Fruit fly (Drosophila melanogaster): ENCODE data around the gene ncd.

Gene ncd

DNA sequence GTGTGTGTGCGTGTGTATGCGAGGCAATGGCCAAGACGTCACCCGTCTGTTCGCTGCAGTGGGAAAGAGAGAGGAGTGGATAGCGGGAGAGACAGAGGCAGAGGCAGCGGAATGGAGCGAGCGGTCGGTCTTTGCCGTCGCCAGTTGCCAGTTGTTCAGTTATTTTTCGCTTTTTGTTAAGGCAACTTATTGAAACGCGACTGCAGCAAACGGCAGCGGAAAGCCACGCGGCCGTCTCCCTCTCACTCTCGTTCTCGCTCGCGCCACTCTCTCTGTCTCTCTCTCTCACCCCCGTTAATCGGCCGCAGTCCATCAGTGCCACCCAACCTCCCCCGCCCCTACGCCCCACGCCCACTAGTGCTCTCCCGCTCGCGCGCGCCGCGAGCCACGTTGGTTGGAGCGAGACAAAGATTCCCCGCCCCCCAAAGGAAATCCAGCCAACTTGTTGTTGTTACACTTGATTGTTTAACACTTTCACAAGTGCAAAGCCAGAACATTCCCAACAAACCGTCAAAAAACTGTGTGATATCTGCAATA, 34.1 kb downstream of the ncd start (continued):
- TF ChIP-seq CG17829 (tag; optimal IDR thresholded peaks at IDR 0.05): no peak
- TF ChIP-seq cas (GFP tag; IDR thresholded peaks at IDR 0.05): 0 out of 2 replicates have a peak, but pooled peaks have one; percentile 25
- no peak for TF ChIP-seq D (optimal IDR thresholded peaks at IDR 0.05)
- TF ChIP-seq D (GFP tag; optimal IDR thresholded peaks at IDR 0.05): peak; percentile 8
- TF ChIP-seq CG5953 (GFP tag; IDR thresholded peaks at IDR 0.05): no peak
- TF ChIP-seq CG6175 (GFP tag; IDR thresholded peaks at IDR 0.05): peak; percentile 84; the same call in 2 of the 3 replicates
- peak; percentile 5; the same call in 1 of the 2 replicates for TF ChIP-seq CG14014 (GFP tag; IDR thresholded peaks at IDR 0.05)
- TF ChIP-seq CG12104 (GFP tag; optimal IDR thresholded peaks at IDR 0.05): no peak
- TF ChIP-seq stc (GFP tag; IDR thresholded peaks at IDR 0.05): peak; percentile 31; the same call in 1 of the 2 replicates
- peak; percentile 11 for TF ChIP-seq B-H2 (GFP tag; optimal IDR thresholded peaks at IDR 0.05)
- peak; percentile 98 for TF ChIP-seq CG3065 (GFP tag; optimal IDR thresholded peaks at IDR 0.05)
- TF ChIP-seq wdn (GFP tag; IDR thresholded peaks at IDR 0.05): 0 out of 2 replicates have a peak, but pooled peaks have one; percentile 18
- no peak for TF ChIP-seq sqz (GFP tag; optimal IDR thresholded peaks at IDR 0.05)

dm6 chr3R:29772090-29772794, 34.7 kb downstream of the ncd start:
- TF ChIP-seq Ptx1 (GFP tag; IDR thresholded peaks at IDR 0.05) (0 out of 2 replicates have a peak, but pooled peaks have one; percentile 20), CG13296 (GFP tag; optimal IDR thresholded peaks at IDR 0.05) (no peak), H2.0 (GFP tag; IDR thresholded peaks at IDR 0.05) (peak; percentile 35; the same call in 1 of the 2 replicates), dati (GFP tag; IDR thresholded peaks at IDR 0.05) (no peak), ara (GFP tag; IDR thresholded peaks at IDR 0.05) (no peak), CG15514 (GFP tag; optimal IDR thresholded peaks at IDR 0.05) (peak; percentile 98), crol (GFP tag; IDR thresholded peaks at IDR 0.05) (no peak), pzg (GFP tag; optimal IDR thresholded peaks at IDR 0.05) (peak; percentile 4), CG9727 (GFP tag; optimal IDR thresholded peaks at IDR 0.05) (peak; percentile 69), grau (tag; optimal IDR thresholded peaks at IDR 0.05) (no peak), lola (GFP tag; optimal IDR thresholded peaks at IDR 0.05) (peak in 1 of 3 experiments; percentile 69), jing (GFP tag; optimal IDR thresholded peaks at IDR 0.05) (no peak), CG9817 (tag; optimal IDR thresholded peaks at IDR 0.05) (peak; percentile 35), CG4820 (GFP tag; optimal IDR thresholded peaks at IDR 0.05) (peak; percentile 33), gem (tag; optimal IDR thresholded peaks at IDR 0.05) (peak; percentile 63), CG18619 (GFP tag; optimal IDR thresholded peaks at IDR 0.05) (peak; percentile 33), ERR (GFP tag; optimal IDR thresholded peaks at IDR 0.05) (no peak), CG33213 (GFP tag; optimal IDR thresholded peaks at IDR 0.05) (no peak), slp2 (GFP tag; optimal IDR thresholded peaks at IDR 0.05) (peak; percentile 13), fd102C (GFP tag; optimal IDR thresholded peaks at IDR 0.05) (no peak), CG12299 (tag; optimal IDR thresholded peaks at IDR 0.05) (no peak), CG4617 (GFP tag; optimal IDR thresholded peaks at IDR 0.05; ENCODE audit: borderline replicate concordance) (no peak), Hr39 (optimal IDR thresholded peaks at IDR 0.05) (no peak), BEAF-32 (GFP tag; optimal IDR thresholded peaks at IDR 0.05) (peak; percentile 64), mld (GFP tag; IDR thresholded peaks at IDR 0.05; ENCODE audit: partially characterized antibody) (no peak), pum (GFP tag; optimal IDR thresholded peaks at IDR 0.05) (peak; percentile 3), ken (GFP tag; IDR thresholded peaks at IDR 0.05) (peak; percentile 39; the same call in 1 of the 3 replicates), Hr51 (GFP tag; optimal IDR thresholded peaks at IDR 0.05) (no peak), az2 (GFP tag; optimal IDR thresholded peaks at IDR 0.05) (peak; percentile 39), sens-2 (GFP tag; IDR thresholded peaks at IDR 0.05) (no peak), ato (GFP tag; IDR thresholded peaks at IDR 0.05; ENCODE audit: partially characterized antibody) (no peak), CG42726 (GFP tag; IDR thresholded peaks at IDR 0.05; ENCODE audit: partially characterized antibody) (no peak), CG2199 (GFP tag; IDR thresholded peaks at IDR 0.05) (no peak), CG12659 (GFP tag; optimal IDR thresholded peaks at IDR 0.05) (peak; percentile 24), CG3847 (GFP tag; IDR thresholded peaks at IDR 0.05) (0 out of 2 replicates have a peak, but pooled peaks have one; percentile 19)

All from whole organism, embryonic.